Fruit fly (Drosophila melanogaster) whole organism, embryonic: ENCODE results near the gene Gr93a.

Experiments
- Asciz ChIP-seq: fragments of 200-800 bp; sonication (Bioruptor generic); optimal IDR thresholded peaks from 2 replicates; lab custom pipeline; 2017; ENCODE audit warnings: missing biosample characterization, mild to moderate bottlenecking, missing genetic modification characterization, missing genetic modification reagents
- B-H1 ChIP-seq: fragments of 200-800 bp; sonication (Bioruptor generic); IDR thresholded peaks from 3 replicates; pipeline ENCODE4 v1.3.6; 2022; ENCODE audit warnings: missing biosample characterization, missing genetic modification characterization
- CG11456 ChIP-seq: fragments of 200-800 bp; sonication (Bioruptor generic); IDR thresholded peaks from 3 replicates; pipeline ENCODE4 v1.3.6; 2022; ENCODE audit warnings: missing biosample characterization, missing genetic modification characterization
- CG12236 ChIP-seq: fragments of 200-800 bp; sonication (Bioruptor generic); optimal IDR thresholded peaks from 2 replicates; lab custom pipeline; 2016; ENCODE audit warnings: missing biosample characterization, missing genetic modification characterization
- CG12744 ChIP-seq: fragments of 200-800 bp; sonication (Bioruptor generic); optimal IDR thresholded peaks from 2 replicates; lab custom pipeline; 2016; ENCODE audit warnings: missing biosample characterization, missing genetic modification characterization
- CG13287 ChIP-seq: fragments of 200-800 bp; sonication (Bioruptor generic); IDR thresholded peaks from 2 replicates; pipeline ENCODE4 v1.3.6; 2022; ENCODE audit warnings: missing biosample characterization, missing genetic modification characterization; ENCODE audit not compliant: partially characterized antibody
- CG13894 ChIP-seq: fragments of 200-800 bp; sonication (Bioruptor generic); optimal IDR thresholded peaks from 3 replicates; lab custom pipeline; 2018; ENCODE audit warnings: missing biosample characterization, mild to moderate bottlenecking, missing genetic modification characterization, moderate library complexity
- CG14860 ChIP-seq: fragments of 200-800 bp; sonication (Bioruptor generic); IDR thresholded peaks from 3 replicates; pipeline ENCODE4 v1.3.6; 2022; ENCODE audit warnings: missing biosample characterization, missing genetic modification characterization; ENCODE audit not compliant: partially characterized antibody
- CG15514 ChIP-seq: fragments of 200-800 bp; sonication (Bioruptor generic); optimal IDR thresholded peaks from 3 replicates; lab custom pipeline; 2017; ENCODE audit warnings: missing biosample characterization, missing genetic modification characterization, mild to moderate bottlenecking, moderate library complexity, missing genetic modification reagents
- CG1602 ChIP-seq: fragments of 200-800 bp; sonication (Bioruptor generic); optimal IDR thresholded peaks from 3 replicates; lab custom pipeline; 2016; ENCODE audit warnings: missing biosample characterization, missing genetic modification characterization
- CG16813 ChIP-seq: fragments of 200-800 bp; sonication (Bioruptor generic); IDR thresholded peaks from 3 replicates; pipeline ENCODE4 v1.3.6; 2022; ENCODE audit warnings: missing biosample characterization, missing genetic modification characterization; ENCODE audit not compliant: partially characterized antibody
- CG17361 ChIP-seq: fragments of 200-800 bp; sonication (Bioruptor generic); IDR thresholded peaks from 3 replicates; pipeline ENCODE4 v1.3.6; 2022; ENCODE audit warnings: missing biosample characterization, missing genetic modification characterization
- CG2120 ChIP-seq: fragments of 200-800 bp; sonication (Bioruptor generic); optimal IDR thresholded peaks from 3 replicates; lab custom pipeline; 2016; ENCODE audit warnings: missing biosample characterization, missing genetic modification characterization
- CG3065 ChIP-seq: fragments of 200-800 bp; sonication (Bioruptor generic); optimal IDR thresholded peaks from 2 replicates; lab custom pipeline; 2016; ENCODE audit warnings: missing biosample characterization, missing genetic modification characterization
- CG31224 ChIP-seq: fragments of 200-800 bp; sonication (Bioruptor generic); IDR thresholded peaks from 2 replicates; pipeline ENCODE4 v1.3.6; 2022; ENCODE audit warnings: missing biosample characterization, missing genetic modification characterization
- CG3163 ChIP-seq: fragments of 200-800 bp; sonication (Bioruptor generic); optimal IDR thresholded peaks from 3 replicates; lab custom pipeline; 2016; ENCODE audit warnings: missing biosample characterization, missing genetic modification characterization
- CG3847 ChIP-seq: fragments of 200-800 bp; sonication (Bioruptor generic); IDR thresholded peaks from 2 replicates; pipeline ENCODE4 v1.3.6; 2022; ENCODE audit warnings: missing biosample characterization, missing genetic modification characterization
- CG3995 ChIP-seq: fragments of 200-800 bp; sonication (Bioruptor generic); optimal IDR thresholded peaks from 3 replicates; lab custom pipeline; 2016; ENCODE audit warnings: missing biosample characterization, missing genetic modification characterization
- CG4730 ChIP-seq: fragments of 200-800 bp; sonication (Bioruptor generic); IDR thresholded peaks from 2 replicates; pipeline ENCODE4 v1.3.6; 2022; ENCODE audit warnings: missing biosample characterization, missing genetic modification characterization
- CG6654 ChIP-seq: fragments of 200-800 bp; sonication (Bioruptor generic); optimal IDR thresholded peaks from 2 replicates; lab custom pipeline; 2017; ENCODE audit warnings: missing biosample characterization, mild to moderate bottlenecking, missing genetic modification characterization
- CG7928 ChIP-seq: fragments of 200-800 bp; sonication (Bioruptor generic); optimal IDR thresholded peaks from 2 replicates; lab custom pipeline; 2017; ENCODE audit warnings: missing biosample characterization, mild to moderate bottlenecking, missing genetic modification characterization
- CG8281 ChIP-seq: fragments of 200-800 bp; sonication (Bioruptor generic); optimal IDR thresholded peaks from 2 replicates; lab custom pipeline; 2018; ENCODE audit warnings: missing biosample characterization, mild to moderate bottlenecking, missing genetic modification characterization, moderate library complexity
- CG8944 ChIP-seq: fragments of 200-800 bp; sonication (Bioruptor generic); optimal IDR thresholded peaks from 3 replicates; lab custom pipeline; 2016; ENCODE audit warnings: missing biosample characterization, missing genetic modification characterization
- CoRest ChIP-seq: fragments of 200-800 bp; sonication (Bioruptor generic); optimal IDR thresholded peaks from 3 replicates; lab custom pipeline; 2018; ENCODE audit warnings: missing biosample characterization, mild to moderate bottlenecking, missing genetic modification characterization, moderate library complexity
- Dp ChIP-seq: fragments of 200-800 bp; sonication (Bioruptor generic); optimal IDR thresholded peaks from 2 replicates; lab custom pipeline; 2018; ENCODE audit warnings: missing biosample characterization, mild to moderate bottlenecking, missing genetic modification characterization, moderate library complexity
- Hr78 ChIP-seq, 2 experiments: fragments of 200-800 bp in 1 of 2; fragments of >200 bp in 1 of 2; sonication (Bioruptor generic) in 1 of 2; optimal IDR thresholded peaks; 2 replicates each; lab custom pipeline; 2017 to 2019; ENCODE audit warnings: missing biosample characterization in 2 of 2, missing genetic modification characterization in 2 of 2, mild to moderate bottlenecking in 1 of 2, moderate library complexity in 1 of 2
- Max ChIP-seq: fragments of 200-800 bp; sonication (Bioruptor generic); optimal IDR thresholded peaks from 2 replicates; lab custom pipeline; 2016; ENCODE audit warnings: missing biosample characterization, mild to moderate bottlenecking, missing genetic modification characterization
- Mes4 ChIP-seq: fragments of 200-800 bp; sonication (Bioruptor generic); optimal IDR thresholded peaks from 2 replicates; lab custom pipeline; 2016; ENCODE audit warnings: missing biosample characterization, missing genetic modification characterization
- NC2α ChIP-seq: fragments of 200-800 bp; sonication (Bioruptor generic); optimal IDR thresholded peaks from 2 replicates; lab custom pipeline; 2016; ENCODE audit warnings: missing biosample characterization, missing genetic modification characterization
- Rfx ChIP-seq: fragments of 200-800 bp; sonication (Bioruptor generic); IDR thresholded peaks from 2 replicates; pipeline ENCODE4 v1.3.6; 2022; ENCODE audit warnings: missing biosample characterization, missing genetic modification characterization
- Side ChIP-seq: fragments of 200-800 bp; sonication (Bioruptor generic); optimal IDR thresholded peaks from 2 replicates; lab custom pipeline; 2016; ENCODE audit warnings: missing biosample characterization, missing genetic modification characterization
- Sin3A ChIP-seq: fragments of >200 bp; optimal IDR thresholded peaks from 2 replicates; lab custom pipeline; 2018
- Sry-δ ChIP-seq: fragments of 200-800 bp; sonication (Bioruptor generic); optimal IDR thresholded peaks from 2 replicates; lab custom pipeline; 2016; ENCODE audit warnings: missing biosample characterization, missing genetic modification characterization
- grau ChIP-seq: fragments of 200-800 bp; optimal IDR thresholded peaks from 3 replicates; lab custom pipeline; 2019; ENCODE audit warnings: missing biosample characterization, mild to moderate bottlenecking, missing genetic modification characterization, moderate library complexity
- onecut ChIP-seq: fragments of 200-800 bp; sonication (Bioruptor generic); IDR thresholded peaks from 2 replicates; pipeline ENCODE4 v1.3.6; 2022; ENCODE audit warnings: missing biosample characterization, missing genetic modification characterization
- pho ChIP-seq: fragments of 200-800 bp; sonication (Bioruptor generic); optimal IDR thresholded peaks from 2 replicates; lab custom pipeline; 2016; ENCODE audit warnings: missing biosample characterization, missing genetic modification characterization
- phol ChIP-seq: fragments of 200-800 bp; sonication (Bioruptor generic); optimal IDR thresholded peaks from 3 replicates; lab custom pipeline; 2018; ENCODE audit warnings: missing biosample characterization, mild to moderate bottlenecking, missing genetic modification characterization, moderate library complexity
- row ChIP-seq: fragments of 200-800 bp; sonication (Bioruptor generic); IDR thresholded peaks from 3 replicates; pipeline ENCODE4 v1.3.6; 2022; ENCODE audit warnings: missing biosample characterization, missing genetic modification characterization
- sens ChIP-seq: fragments of 200-800 bp; sonication (Bioruptor generic); peaks from one replicate; lab custom pipeline; 2016; ENCODE audit warnings: missing biosample characterization, missing genetic modification characterization
- seq ChIP-seq: fragments of 200-800 bp; sonication (Bioruptor generic); IDR thresholded peaks from 2 replicates; pipeline ENCODE4 v1.3.6; 2022; ENCODE audit warnings: missing biosample characterization, missing genetic modification characterization
- trem ChIP-seq: fragments of 200-800 bp; optimal IDR thresholded peaks from 3 replicates; lab custom pipeline; 2019; ENCODE audit warnings: missing biosample characterization, mild to moderate bottlenecking, missing genetic modification characterization, moderate library complexity
- twi ChIP-seq: fragments of 200-800 bp; optimal IDR thresholded peaks from 2 replicates; lab custom pipeline; 2019; ENCODE audit warnings: missing biosample characterization, mild to moderate bottlenecking, missing genetic modification characterization, moderate library complexity
- wor ChIP-seq: fragments of 200-800 bp; sonication (Bioruptor generic); IDR thresholded peaks from 2 replicates; pipeline ENCODE4 v1.3.6; 2022; ENCODE audit warnings: missing biosample characterization, missing genetic modification characterization
- yki ChIP-seq: fragments of >200 bp; optimal IDR thresholded peaks from 3 replicates; lab custom pipeline; 2018
- zfh1 ChIP-seq: fragments of 200-800 bp; sonication (Bioruptor generic); IDR thresholded peaks from 3 replicates; pipeline ENCODE4 v1.3.6; 2022; ENCODE audit warnings: missing biosample characterization, missing genetic modification characterization

Gr93a gene

dm6 chr3R:21822562-21822933 is 9.8 kb upstream of the Gr93a start, which contains the start of gene CASK (continued):
- TF ChIP-seq CG7928 (GFP tag; lab: Kevin White, UChicago) (peak; percentile 94), onecut (GFP tag; lab: Robert Waterston, UW) (peak; percentile 37), pho (GFP tag; lab: Kevin White, UChicago) (no peak), CG31224 (GFP tag; lab: Robert Waterston, UW) (no peak), sens (GFP tag; lab: Kevin White, UChicago) (peak; percentile 84), phol (tag; lab: Kevin White, UChicago) (peak; percentile 15), CG13287 (GFP tag; lab: Robert Waterston, UW) (peak; percentile 29), CG15514 (GFP tag; lab: Kevin White, UChicago) (peak; percentile 100), Dp (GFP tag; lab: Kevin White, UChicago) (peak; percentile 87), zfh1 (GFP tag; lab: Robert Waterston, UW) (no peak), Mes4 (GFP tag; lab: Kevin White, UChicago) (peak; percentile 46), Sin3A (lab: Kevin White, UChicago) (peak; percentile 48), Hr78 (GFP tag; optimal IDR thresholded peaks at IDR 0.05; lab: Kevin White, UChicago) (no peak), CG4730 (no peak), CG3847 (GFP tag; lab: Robert Waterston, UW) (0 out of 2 replicates have a peak, but pooled peaks have one; percentile 11), twi (no peak), CG8281 (tag; lab: Kevin White, UChicago) (no peak), CG3163 (GFP tag; lab: Kevin White, UChicago) (peak; percentile 12), yki (lab: Kevin White, UChicago) (no peak), CG13894 (no peak), CG12236 (GFP tag; lab: Kevin White, UChicago) (no peak), CG17361 (GFP tag; lab: Robert Waterston, UW) (peak; percentile 16; the same call in 1 of the 3 replicates), CG6654 (GFP tag; lab: Kevin White, UChicago) (no peak), grau (tag; lab: Kevin White, UChicago) (peak; percentile 12), Sry-δ (GFP tag; lab: Kevin White, UChicago) (peak; percentile 17), CG16813 (GFP tag; lab: Robert Waterston, UW) (peak; percentile 26; the same call in 1 of the 3 replicates), CG1602 (GFP tag; lab: Kevin White, UChicago) (no peak), seq (no peak), Side (GFP tag; lab: Kevin White, UChicago) (no peak), Asciz (GFP tag; lab: Kevin White, UChicago) (no peak), CoRest (tag; lab: Kevin White, UChicago) (peak; percentile 43), row (peak; percentile 73), Max (GFP tag; lab: Kevin White, UChicago) (peak; percentile 8), CG2120 (GFP tag; lab: Kevin White, UChicago) (peak; percentile 24), wor (no peak), CG3995 (no peak), CG3065 (GFP tag; lab: Kevin White, UChicago) (no peak), CG11456 (GFP tag; lab: Robert Waterston, UW) (no peak), B-H1 (GFP tag; lab: Robert Waterston, UW) (no peak), Rfx (GFP tag; lab: Robert Waterston, UW) (no peak), CG8944 (GFP tag; lab: Kevin White, UChicago) (no peak), CG14860 (GFP tag; lab: Robert Waterston, UW) (peak; percentile 4; the same call in 1 of the 3 replicates), CG12744 (GFP tag; lab: Kevin White, UChicago) (no peak), NC2α (GFP tag; lab: Kevin White, UChicago) (no peak), trem (tag; lab: Kevin White, UChicago) (peak; percentile 33)
